Fruit fly (Drosophila melanogaster) Kc167 (cell line): ENCODE measurements around the gene COX4.

ENCODE experiments used
- Myc ChIP-seq: fragments of >200 bp; optimal IDR thresholded peaks from 2 replicates; lab custom pipeline; 2017; ENCODE audit warnings: missing external identifiers
- Sin3A ChIP-seq: fragments of >200 bp; optimal IDR thresholded peaks from 2 replicates; lab custom pipeline; 2018; ENCODE audit warnings: missing external identifiers
- insv ChIP-seq: fragments of >200 bp; optimal IDR thresholded peaks from 3 replicates; lab custom pipeline; 2018; ENCODE audit warnings: missing external identifiers
- psq ChIP-seq: fragments of >200 bp; optimal IDR thresholded peaks from 2 replicates; lab custom pipeline; 2017; ENCODE audit warnings: missing external identifiers

- no peak for TF ChIP-seq insv (lab: Kevin White, UChicago)
- no peak for TF ChIP-seq psq (lab: Kevin White, UChicago)
- no peak for TF ChIP-seq Myc (lab: Kevin White, UChicago)
- no peak for TF ChIP-seq Sin3A (lab: Kevin White, UChicago)
Observed at dm6 chr2L:19932523-19932922, 26.0 kb upstream of the COX4 start.
